Worm (Caenorhabditis elegans) whole organism, L4/young adult: Measurements from ENCODE around the gene T03E6.9.

Experiments used
- W03F9.2 ChIP-seq: fragments of 150-350 bp; optimal IDR thresholded peaks from 2 replicates; lab custom pipeline; 2014; ENCODE audit warnings: missing biosample characterization, missing genetic modification characterization
- dao-5 ChIP-seq: sonication (generic microtip); optimal IDR thresholded peaks from 2 replicates; lab custom pipeline; 2016; ENCODE audit warnings: missing genotype, missing genetic modification characterization, moderate library complexity, missing compliant biosample characterization
- him-1 ChIP-seq: sonication (generic microtip); optimal IDR thresholded peaks from 2 replicates; lab custom pipeline; 2016; ENCODE audit warnings: missing genotype, missing genetic modification reagents, missing genetic modification characterization, missing compliant biosample characterization

Gene T03E6.9

ce11 chrV:16595140-16595791 lies 5.3 kb downstream of the T03E6.9 start, which contains the start of gene cpl-1:
TSS of gene cpl-1 (minus strand) at chrV:16595346.
- no peak for TF ChIP-seq dao-5 (tag; lab: Kevin White, UChicago)
- TF ChIP-seq him-1 (tag; lab: Kevin White, UChicago), result no peak

DNA sequence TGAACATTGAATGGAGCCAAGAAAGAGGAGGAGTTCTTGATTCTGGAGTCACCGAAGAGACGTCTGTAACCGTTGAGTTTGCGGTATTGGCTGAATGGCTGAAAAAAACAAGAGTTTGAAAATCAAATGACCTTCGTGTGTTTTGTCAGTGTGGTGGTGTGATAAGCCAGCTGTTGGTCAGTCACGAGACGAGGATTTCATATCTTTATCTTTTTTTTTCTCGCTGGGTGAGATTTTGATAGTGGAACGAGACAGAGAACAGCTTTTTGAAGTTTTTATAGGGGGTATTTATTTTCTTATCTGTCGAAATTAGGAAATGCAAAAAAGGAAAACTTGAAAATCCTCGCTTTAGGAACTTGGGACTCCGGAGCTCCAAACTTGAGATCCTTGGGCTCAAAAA lies 6.0 kb downstream of the T03E6.9 start:
- TF ChIP-seq W03F9.2 (tag; lab: Kevin White, UChicago) (no peak), him-1 (tag; lab: Kevin White, UChicago) (no peak)

- TF ChIP-seq W03F9.2 (tag; lab: Kevin White, UChicago), result no peak
- no peak for TF ChIP-seq him-1 (tag; lab: Kevin White, UChicago)
- TF ChIP-seq dao-5 (tag; lab: Kevin White, UChicago), result no peak
These were observed 6.8 kb downstream of the T03E6.9 start for ce11 chrV:16593792-16594059.

- no peak for TF ChIP-seq him-1 (tag; lab: Kevin White, UChicago)
- no peak for TF ChIP-seq dao-5 (tag; lab: Kevin White, UChicago)
- TF ChIP-seq W03F9.2 (tag; lab: Kevin White, UChicago), result no peak
These were observed 7.4 kb downstream of the T03E6.9 start for ce11 chrV:16592947-16593791.

DNA sequence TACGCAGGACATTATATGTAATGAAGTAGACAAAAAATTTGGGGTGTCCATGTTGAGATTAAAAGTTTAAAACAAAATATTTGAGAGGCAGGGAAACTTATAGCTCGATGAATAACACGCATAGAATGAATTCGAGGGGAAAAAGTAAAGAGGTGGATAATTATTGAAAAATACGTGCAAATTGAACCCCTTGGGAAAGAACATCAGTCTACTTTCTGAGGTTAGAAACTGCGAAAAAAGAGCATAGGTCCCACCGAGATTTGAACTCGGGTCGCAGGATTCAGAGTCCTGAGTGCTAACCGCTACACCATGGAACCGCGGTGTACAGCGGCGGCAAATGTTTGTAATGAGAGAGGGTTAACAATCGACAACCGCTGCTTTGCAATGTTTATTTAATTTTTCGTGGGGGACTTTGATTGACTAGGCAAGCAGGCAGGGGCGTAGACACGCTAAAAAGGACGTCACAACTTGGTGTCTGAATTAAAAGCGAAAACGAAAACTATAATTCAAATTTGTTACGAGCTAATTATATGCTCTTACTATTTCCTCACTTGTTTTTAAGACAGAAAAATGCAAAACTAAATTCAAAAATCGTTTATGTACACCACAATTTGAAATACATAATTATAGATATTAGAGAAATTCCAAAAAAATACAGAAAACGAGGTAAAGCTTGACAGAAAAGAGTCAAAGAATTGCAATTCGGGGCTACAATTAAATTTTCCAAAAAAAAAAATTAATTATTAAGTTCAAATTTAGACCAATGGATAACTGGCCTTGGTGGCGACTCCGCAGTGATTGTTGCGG lies 8.3 kb downstream of the T03E6.9 start, which contains the start of gene srh-269:
srh-269 (minus strand) TSS at position 51 of the 807 bp plus-strand sequence.
- TF ChIP-seq W03F9.2 (tag; lab: Kevin White, UChicago) (no peak), dao-5 (tag; lab: Kevin White, UChicago) (no peak), him-1 (tag; lab: Kevin White, UChicago) (no peak)

- no peak for TF ChIP-seq dao-5 (tag; lab: Kevin White, UChicago)
- no peak for TF ChIP-seq him-1 (tag; lab: Kevin White, UChicago)
- TF ChIP-seq W03F9.2 (tag; lab: Kevin White, UChicago), result no peak
These were observed 11.0 kb downstream of the T03E6.9 start for ce11 chrV:16589488-16589887.

- no peak for TF ChIP-seq W03F9.2 (tag; lab: Kevin White, UChicago)
- TF ChIP-seq dao-5 (tag; lab: Kevin White, UChicago), result no peak
- no peak for TF ChIP-seq him-1 (tag; lab: Kevin White, UChicago)
These were observed 12.1 kb downstream of the T03E6.9 start, which contains the start of gene srw-73 for ce11 chrV:16588428-16588827. TSS of gene srw-73 (minus strand) at chrV:16588528.

DNA sequence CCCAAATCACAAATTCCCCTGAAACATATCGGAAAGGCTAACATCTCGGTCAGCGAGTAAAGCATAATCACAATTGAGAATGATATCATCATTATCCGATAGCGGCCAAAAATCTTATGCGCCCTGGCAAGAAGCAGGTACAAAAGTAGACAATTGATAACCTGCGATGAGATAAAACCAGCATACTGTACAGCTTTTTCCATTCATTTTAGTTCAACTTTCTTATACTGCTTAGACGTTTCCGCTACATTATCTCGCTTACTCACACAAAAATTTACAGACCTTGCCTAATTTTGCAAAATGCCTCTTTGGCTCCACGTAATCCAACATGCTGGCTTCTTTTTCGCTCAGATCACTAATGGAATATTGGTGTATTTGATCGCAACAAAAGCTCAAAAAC lies 17.6 kb downstream of the T03E6.9 start, which contains the start of gene str-150:
str-150 (plus strand) TSS at position 301 of the 400 bp plus-strand sequence.
- TF ChIP-seq dao-5 (tag; lab: Kevin White, UChicago) (no peak), him-1 (tag; lab: Kevin White, UChicago) (no peak), W03F9.2 (tag; lab: Kevin White, UChicago) (no peak)

ce11 chrV:16581061-16581460 lies 19.5 kb downstream of the T03E6.9 start:
- TF ChIP-seq W03F9.2 (tag; lab: Kevin White, UChicago), result no peak
- no peak for TF ChIP-seq dao-5 (tag; lab: Kevin White, UChicago)
- TF ChIP-seq him-1 (tag; lab: Kevin White, UChicago), result no peak

- TF ChIP-seq W03F9.2 (tag; lab: Kevin White, UChicago) (no peak), dao-5 (tag; lab: Kevin White, UChicago) (no peak), him-1 (tag; lab: Kevin White, UChicago) (no peak)
These were observed 20.1 kb downstream of the T03E6.9 start, which contains the start of gene nhr-271 for ce11 chrV:16580424-16580823. TSS of gene nhr-271 (minus strand) at chrV:16580524.

- TF ChIP-seq him-1 (tag; lab: Kevin White, UChicago) (no peak), W03F9.2 (tag; lab: Kevin White, UChicago) (no peak), dao-5 (tag; lab: Kevin White, UChicago) (no peak)
These were observed 24.6 kb downstream of the T03E6.9 start, which contains the start of gene str-151 for ce11 chrV:16575900-16576299. TSS of gene str-151 (plus strand) at chrV:16576200.

DNA sequence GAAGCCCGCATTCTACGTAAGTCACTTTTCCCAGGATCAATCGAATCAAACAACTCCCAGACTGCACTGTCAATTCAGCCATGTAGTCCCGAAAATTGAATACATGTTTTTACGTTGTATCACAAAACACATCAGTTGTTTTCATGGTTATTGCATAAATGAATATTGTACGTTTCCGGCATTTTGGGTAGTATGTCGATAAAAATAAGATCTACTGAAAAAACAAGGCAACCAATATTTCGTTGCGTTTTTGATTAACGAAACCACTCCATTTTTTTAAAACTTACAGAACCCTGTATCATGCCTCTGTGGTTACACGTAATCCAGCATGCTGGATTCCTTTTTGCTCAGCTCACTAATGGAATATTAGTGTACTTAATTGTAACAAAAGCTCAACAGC lies 27.4 kb downstream of the T03E6.9 start, which contains the start of gene str-149:
str-149 (plus strand) TSS at position 301 of the 400 bp plus-strand sequence.
- TF ChIP-seq dao-5 (tag; lab: Kevin White, UChicago), result no peak
- TF ChIP-seq W03F9.2 (tag; lab: Kevin White, UChicago), result no peak
- no peak for TF ChIP-seq him-1 (tag; lab: Kevin White, UChicago)
